Fruit fly (Drosophila melanogaster) whole organism, embryonic: Measurements from ENCODE around the gene CG13311.
A peak's percentile ranks its signal among the peaks of the same experiment; 100 is the strongest.

ENCODE experiments used
- Asciz ChIP-seq: fragments of 200-800 bp; sonication (Bioruptor generic); optimal IDR thresholded peaks from 2 replicates; lab custom pipeline; 2017; ENCODE audit warnings: missing biosample characterization, mild to moderate bottlenecking, missing genetic modification characterization, missing genetic modification reagents
- Atf-2 ChIP-seq: fragments of 200-800 bp; sonication (Bioruptor generic); optimal IDR thresholded peaks from 2 replicates; lab custom pipeline; 2016; ENCODE audit warnings: missing biosample characterization, missing genetic modification characterization
- Atf3 ChIP-seq: fragments of 200-800 bp; sonication (Bioruptor generic); optimal IDR thresholded peaks from 3 replicates; lab custom pipeline; 2016; ENCODE audit warnings: missing biosample characterization, missing genetic modification characterization
- Bgb ChIP-seq: fragments of 200-800 bp; sonication (Bioruptor generic); IDR thresholded peaks from 2 replicates; pipeline ENCODE4 v1.3.6; 2022; ENCODE audit warnings: missing biosample characterization, missing genetic modification characterization; ENCODE audit not compliant: partially characterized antibody
- CG11085 ChIP-seq: fragments of 200-800 bp; sonication (Bioruptor generic); IDR thresholded peaks from 2 replicates; pipeline ENCODE4 v1.3.6; 2022; ENCODE audit warnings: missing biosample characterization, missing genetic modification characterization
- CG13287 ChIP-seq: fragments of 200-800 bp; sonication (Bioruptor generic); IDR thresholded peaks from 2 replicates; pipeline ENCODE4 v1.3.6; 2022; ENCODE audit warnings: missing biosample characterization, missing genetic modification characterization; ENCODE audit not compliant: partially characterized antibody
- CG14667 ChIP-seq: fragments of 200-800 bp; sonication (Bioruptor generic); IDR thresholded peaks from 2 replicates; pipeline ENCODE4 v1.3.6; 2022; ENCODE audit warnings: missing biosample characterization, missing genetic modification characterization
- CG15696 ChIP-seq: fragments of 200-800 bp; sonication (Bioruptor generic); optimal IDR thresholded peaks from 2 replicates; lab custom pipeline; 2019; ENCODE audit warnings: missing biosample characterization, mild to moderate bottlenecking, missing genetic modification characterization, moderate library complexity
- CG17186 ChIP-seq: fragments of 200-800 bp; sonication (Bioruptor generic); optimal IDR thresholded peaks from 3 replicates; lab custom pipeline; 2017; ENCODE audit warnings: missing biosample characterization, missing genetic modification reagents, missing genetic modification characterization
- CG17802 ChIP-seq: fragments of 200-800 bp; sonication (Bioruptor generic); optimal IDR thresholded peaks from 2 replicates; lab custom pipeline; 2018; ENCODE audit warnings: missing biosample characterization, mild to moderate bottlenecking, missing genetic modification characterization, moderate library complexity
- CG18599 ChIP-seq: fragments of 200-800 bp; sonication (Bioruptor generic); optimal IDR thresholded peaks from 3 replicates; lab custom pipeline; 2017; ENCODE audit warnings: missing biosample characterization, missing genetic modification characterization, mild to moderate bottlenecking, moderate library complexity, missing genetic modification reagents
- CG2116 ChIP-seq: fragments of 200-800 bp; sonication (Bioruptor generic); optimal IDR thresholded peaks from 3 replicates; lab custom pipeline; 2018; ENCODE audit warnings: missing biosample characterization, mild to moderate bottlenecking, missing genetic modification characterization
- CG30403 ChIP-seq: fragments of 200-800 bp; sonication (Bioruptor generic); optimal IDR thresholded peaks from 3 replicates; lab custom pipeline; 2016; ENCODE audit warnings: missing biosample characterization, missing genetic modification characterization
- CG3281 ChIP-seq: fragments of 200-800 bp; sonication (Bioruptor generic); optimal IDR thresholded peaks from 3 replicates; lab custom pipeline; 2017; ENCODE audit warnings: missing biosample characterization, mild to moderate bottlenecking, missing genetic modification characterization
- CG4328 ChIP-seq: fragments of 200-800 bp; sonication (Bioruptor generic); optimal IDR thresholded peaks from 3 replicates; lab custom pipeline; 2017; ENCODE audit warnings: missing biosample characterization, missing genetic modification reagents, missing genetic modification characterization
- CG4707 ChIP-seq: fragments of 200-800 bp; sonication (Bioruptor generic); optimal IDR thresholded peaks from 2 replicates; lab custom pipeline; 2018; ENCODE audit warnings: missing biosample characterization, mild to moderate bottlenecking, missing genetic modification characterization, moderate library complexity
- CG6654 ChIP-seq: fragments of 200-800 bp; sonication (Bioruptor generic); optimal IDR thresholded peaks from 2 replicates; lab custom pipeline; 2017; ENCODE audit warnings: missing biosample characterization, mild to moderate bottlenecking, missing genetic modification characterization
- CG6813 ChIP-seq: fragments of 200-800 bp; sonication (Bioruptor generic); optimal IDR thresholded peaks from 2 replicates; lab custom pipeline; 2017; ENCODE audit warnings: missing biosample characterization, missing genetic modification characterization, mild to moderate bottlenecking, moderate library complexity, missing genetic modification reagents
- CG7357 ChIP-seq: fragments of 200-800 bp; sonication (Bioruptor generic); IDR thresholded peaks from 3 replicates; pipeline ENCODE4 v1.3.6; 2022; ENCODE audit warnings: missing biosample characterization, missing genetic modification characterization
- CG7372 ChIP-seq: fragments of 200-800 bp; sonication (Bioruptor generic); IDR thresholded peaks from 2 replicates; pipeline ENCODE4 v1.3.6; 2022; ENCODE audit warnings: missing biosample characterization, missing genetic modification characterization
- CG7928 ChIP-seq: fragments of 200-800 bp; sonication (Bioruptor generic); optimal IDR thresholded peaks from 2 replicates; lab custom pipeline; 2017; ENCODE audit warnings: missing biosample characterization, mild to moderate bottlenecking, missing genetic modification characterization
- Chrac-16 ChIP-seq: fragments of 200-800 bp; sonication (Bioruptor generic); optimal IDR thresholded peaks from 3 replicates; lab custom pipeline; 2016; ENCODE audit warnings: missing biosample characterization, missing genetic modification characterization
- Drgx ChIP-seq: fragments of 200-800 bp; sonication (Bioruptor generic); IDR thresholded peaks from 2 replicates; pipeline ENCODE4 v1.3.6; 2022; ENCODE audit warnings: missing biosample characterization, missing genetic modification characterization
- H2.0 ChIP-seq: fragments of 200-800 bp; sonication (Bioruptor generic); IDR thresholded peaks from 2 replicates; pipeline ENCODE4 v1.3.6; 2022; ENCODE audit warnings: missing biosample characterization, missing genetic modification characterization
- HLHmδ ChIP-seq: fragments of 200-800 bp; sonication (Bioruptor generic); optimal IDR thresholded peaks from 2 replicates; lab custom pipeline; 2018; ENCODE audit warnings: missing biosample characterization, mild to moderate bottlenecking, missing genetic modification characterization, moderate library complexity
- HmgD ChIP-seq: fragments of 200-800 bp; sonication (Bioruptor generic); optimal IDR thresholded peaks from 3 replicates; lab custom pipeline; 2016; ENCODE audit warnings: missing biosample characterization, missing genetic modification characterization
- Hsf ChIP-seq: fragments of 200-800 bp; sonication (Bioruptor generic); optimal IDR thresholded peaks from 3 replicates; lab custom pipeline; 2016; ENCODE audit warnings: missing biosample characterization, missing genetic modification characterization
- Lim3 ChIP-seq: fragments of 200-800 bp; sonication (Bioruptor generic); IDR thresholded peaks from 2 replicates; pipeline ENCODE4 v1.3.6; 2022; ENCODE audit warnings: missing biosample characterization, missing genetic modification characterization
- Mrtf ChIP-seq: fragments of 200-800 bp; sonication (Bioruptor generic); IDR thresholded peaks from 3 replicates; pipeline ENCODE4 v1.3.6; 2022; ENCODE audit warnings: missing biosample characterization, missing genetic modification characterization
- Nf-YA ChIP-seq: fragments of 200-800 bp; sonication (Bioruptor generic); IDR thresholded peaks from 2 replicates; pipeline ENCODE4 v1.3.6; 2022; ENCODE audit warnings: missing biosample characterization, missing genetic modification characterization
- NfI ChIP-seq: fragments of 200-800 bp; sonication (Bioruptor generic); optimal IDR thresholded peaks from 3 replicates; lab custom pipeline; 2018; ENCODE audit warnings: missing biosample characterization, mild to moderate bottlenecking, missing genetic modification characterization, moderate library complexity
- ac ChIP-seq: fragments of 200-800 bp; sonication (Bioruptor generic); optimal IDR thresholded peaks from 3 replicates; lab custom pipeline; 2017; ENCODE audit warnings: missing biosample characterization, mild to moderate bottlenecking, missing genetic modification characterization
- ase ChIP-seq: fragments of 200-800 bp; sonication (Bioruptor generic); IDR thresholded peaks from 3 replicates; pipeline ENCODE4 v1.3.6; 2022; ENCODE audit warnings: missing biosample characterization, missing genetic modification characterization
- chm ChIP-seq: fragments of 200-800 bp; sonication (Bioruptor generic); IDR thresholded peaks from 2 replicates; pipeline ENCODE4 v1.3.6; 2022; ENCODE audit warnings: missing biosample characterization, missing genetic modification characterization
- dpn ChIP-seq, 2 experiments: fragments of 200-800 bp; sonication (Bioruptor generic); optimal IDR thresholded peaks; 3 replicates each; lab custom pipeline; 2016; ENCODE audit warnings: missing biosample characterization in 2 of 2, missing genetic modification characterization in 2 of 2
- exex ChIP-seq: fragments of 200-800 bp; sonication (Bioruptor generic); optimal IDR thresholded peaks from 4 replicates; lab custom pipeline; 2018; ENCODE audit warnings: missing biosample characterization, mild to moderate bottlenecking, missing genetic modification characterization, moderate library complexity
- h ChIP-seq: fragments of >200 bp; optimal IDR thresholded peaks from 2 replicates; lab custom pipeline; 2017
- ham ChIP-seq: fragments of 200-800 bp; sonication (Bioruptor generic); IDR thresholded peaks from 2 replicates; pipeline ENCODE4 v1.3.6; 2022; ENCODE audit warnings: missing biosample characterization, missing genetic modification characterization
- insv ChIP-seq, 2 experiments: fragments of 200-800 bp; sonication (Bioruptor generic); optimal IDR thresholded peaks; 3 replicates each; lab custom pipeline; 2016 to 2018; ENCODE audit warnings: missing biosample characterization in 2 of 2, missing genetic modification characterization in 2 of 2
- lab ChIP-seq: fragments of 200-800 bp; sonication (Bioruptor generic); optimal IDR thresholded peaks from 3 replicates; lab custom pipeline; 2017; ENCODE audit warnings: missing biosample characterization, missing genetic modification characterization, mild to moderate bottlenecking, moderate library complexity, missing genetic modification reagents
- oc ChIP-seq: fragments of 200-800 bp; sonication (Bioruptor generic); optimal IDR thresholded peaks from 2 replicates; lab custom pipeline; 2018; ENCODE audit warnings: missing biosample characterization, mild to moderate bottlenecking, missing genetic modification characterization, moderate library complexity
- sens-2 ChIP-seq: fragments of 200-800 bp; sonication (Bioruptor generic); IDR thresholded peaks from 2 replicates; pipeline ENCODE4 v1.3.6; 2022; ENCODE audit warnings: missing biosample characterization, missing genetic modification characterization
- seq ChIP-seq: fragments of 200-800 bp; sonication (Bioruptor generic); IDR thresholded peaks from 2 replicates; pipeline ENCODE4 v1.3.6; 2022; ENCODE audit warnings: missing biosample characterization, missing genetic modification characterization
- sim ChIP-seq: fragments of 200-800 bp; sonication (Bioruptor generic); IDR thresholded peaks from 2 replicates; pipeline ENCODE4 v1.3.6; 2022; ENCODE audit warnings: missing biosample characterization, missing genetic modification characterization
- sisA ChIP-seq: fragments of 200-800 bp; sonication (Bioruptor generic); IDR thresholded peaks from 2 replicates; pipeline ENCODE4 v1.3.6; 2022; ENCODE audit warnings: missing biosample characterization, missing genetic modification characterization
- sqz ChIP-seq: fragments of 200-800 bp; sonication (Bioruptor generic); optimal IDR thresholded peaks from 3 replicates; lab custom pipeline; 2018; ENCODE audit warnings: missing biosample characterization, mild to moderate bottlenecking, missing genetic modification characterization
- tx ChIP-seq: fragments of 200-800 bp; sonication (Bioruptor generic); optimal IDR thresholded peaks from 2 replicates; lab custom pipeline; 2016; ENCODE audit warnings: missing biosample characterization, missing genetic modification characterization
- wek ChIP-seq: fragments of 200-800 bp; sonication (Bioruptor generic); optimal IDR thresholded peaks from 3 replicates; lab custom pipeline; 2018; ENCODE audit warnings: missing biosample characterization, mild to moderate bottlenecking, missing genetic modification characterization, moderate library complexity
- zf30C ChIP-seq: fragments of 200-800 bp; sonication (Bioruptor generic); optimal IDR thresholded peaks from 3 replicates; lab custom pipeline; 2018; ENCODE audit warnings: missing biosample characterization, mild to moderate bottlenecking, missing genetic modification characterization

Gene CG13311

DNA sequence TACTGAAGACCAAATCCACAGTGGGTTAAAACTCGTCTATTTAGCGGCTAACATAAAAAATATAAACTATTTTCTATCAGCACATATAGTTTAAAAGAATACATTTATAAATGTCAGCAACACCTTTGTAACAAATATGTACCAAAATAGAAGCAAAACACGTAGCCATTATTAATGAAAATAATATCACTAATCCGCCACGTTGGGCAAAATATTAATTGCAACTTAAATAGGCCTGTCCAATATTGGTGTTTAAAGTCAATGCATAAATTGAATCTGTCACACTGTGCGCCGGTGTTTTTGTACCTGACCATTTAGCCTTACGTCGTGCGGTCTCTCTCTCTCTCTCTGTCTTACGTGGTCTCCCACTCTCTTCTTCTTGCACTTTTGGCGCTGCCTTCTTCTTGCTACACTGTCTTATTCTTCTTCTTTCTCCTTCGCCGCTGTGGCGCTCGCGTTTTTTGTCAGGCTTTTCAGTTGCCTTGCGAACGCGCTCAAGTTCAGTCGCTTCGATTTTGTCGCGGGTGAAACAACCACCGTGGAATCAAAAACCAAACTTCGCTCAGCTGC lies 35.9 kb downstream of the CG13311 start (continued):
- TF ChIP-seq CG6813 (GFP tag; lab: Kevin White, UChicago) (peak; percentile 76), zf30C (GFP tag; lab: Kevin White, UChicago) (no peak), HmgD (GFP tag; lab: Kevin White, UChicago) (peak; percentile 82), sqz (GFP tag; lab: Kevin White, UChicago) (peak; percentile 86), CG7357 (GFP tag; lab: Robert Waterston, UW) (peak; percentile 96), Asciz (GFP tag; lab: Kevin White, UChicago) (peak; percentile 96), Hsf (peak; percentile 99), CG3281 (GFP tag; lab: Kevin White, UChicago) (peak; percentile 98), lab (GFP tag; lab: Kevin White, UChicago) (peak; percentile 98), CG30403 (GFP tag; lab: Kevin White, UChicago) (peak; percentile 99), CG14667 (GFP tag; lab: Robert Waterston, UW) (peak; percentile 96), NfI (GFP tag; lab: Kevin White, UChicago) (peak; percentile 99), oc (tag; lab: Kevin White, UChicago) (peak; percentile 96), CG7928 (GFP tag; lab: Kevin White, UChicago) (peak; percentile 77), Bgb (peak; percentile 47), sens-2 (peak; percentile 90), insv (GFP tag; optimal IDR thresholded peaks at IDR 0.05; lab: Kevin White, UChicago) (peak; percentile 51 to 78), Chrac-16 (GFP tag; lab: Kevin White, UChicago) (peak; percentile 99), ac (GFP tag; lab: Kevin White, UChicago) (peak; percentile 79), CG17186 (GFP tag; lab: Kevin White, UChicago) (peak; percentile 92), CG2116 (GFP tag; lab: Kevin White, UChicago) (peak; percentile 82), Mrtf (GFP tag; lab: Robert Waterston, UW) (peak; percentile 97), ham (peak; percentile 93), CG4328 (GFP tag; lab: Kevin White, UChicago) (peak; percentile 96)

DNA sequence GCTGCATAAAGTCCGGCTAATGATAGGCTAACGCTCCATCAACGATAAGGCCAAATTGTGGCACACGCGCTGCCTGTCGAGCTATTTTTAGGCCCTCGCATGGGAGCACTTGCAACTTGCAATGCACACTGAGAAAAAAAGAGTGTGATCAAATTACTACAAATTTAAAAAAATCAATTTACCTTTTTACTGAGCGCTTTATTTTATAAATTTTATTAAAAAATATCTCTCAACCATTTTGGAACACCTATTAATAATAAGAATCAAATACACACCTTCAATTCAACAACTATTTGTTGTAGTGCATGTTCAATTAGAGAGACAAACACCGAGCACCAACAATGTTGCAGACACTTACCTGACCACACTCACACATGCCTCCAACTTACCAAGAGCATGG lies 36.5 kb downstream of the CG13311 start:
- no peak for TF ChIP-seq Atf3 (GFP tag; lab: Kevin White, UChicago)
- no peak for TF ChIP-seq CG4707 (GFP tag; lab: Kevin White, UChicago)
- TF ChIP-seq lab (GFP tag; lab: Kevin White, UChicago): no peak
- peak; percentile 97 for TF ChIP-seq Drgx (GFP tag; lab: Robert Waterston, UW)
- TF ChIP-seq Lim3: peak; percentile 42
- TF ChIP-seq seq (GFP tag; lab: Robert Waterston, UW): peak; percentile 9
- peak; percentile 31; the same call in 2 of the 3 replicates for TF ChIP-seq ase (GFP tag; lab: Robert Waterston, UW)
- peak; percentile 19; the same call in 1 of the 2 replicates for TF ChIP-seq Nf-YA (GFP tag; lab: Robert Waterston, UW)
- TF ChIP-seq CG17802 (tag; lab: Kevin White, UChicago): peak; percentile 5
- TF ChIP-seq exex: no peak
- no peak for TF ChIP-seq tx (GFP tag; lab: Kevin White, UChicago)
- no peak for TF ChIP-seq dpn (GFP tag; optimal IDR thresholded peaks at IDR 0.05; lab: Kevin White, UChicago)
- no peak for TF ChIP-seq CG6654 (GFP tag; lab: Kevin White, UChicago)
- TF ChIP-seq CG13287: no peak
- no peak for TF ChIP-seq Atf-2 (GFP tag; lab: Kevin White, UChicago)
- 0 out of 2 replicates have a peak, but pooled peaks have one; percentile 5 for TF ChIP-seq CG7372 (GFP tag; lab: Robert Waterston, UW)
- TF ChIP-seq h (lab: Kevin White, UChicago): no peak
- TF ChIP-seq sqz (GFP tag; lab: Kevin White, UChicago): no peak
- TF ChIP-seq chm (GFP tag; lab: Robert Waterston, UW): peak; percentile 5; the same call in 1 of the 2 replicates
- TF ChIP-seq wek (GFP tag; lab: Kevin White, UChicago): no peak
- TF ChIP-seq CG18599 (GFP tag; lab: Kevin White, UChicago): no peak
- peak; percentile 72; the same call in 1 of the 2 replicates for TF ChIP-seq sim
- no peak for TF ChIP-seq HLHmδ (GFP tag; lab: Kevin White, UChicago)
- peak; percentile 74 for TF ChIP-seq H2.0
- peak; percentile 11; the same call in 1 of the 2 replicates for TF ChIP-seq CG11085 (GFP tag; lab: Robert Waterston, UW)
- peak; percentile 21; the same call in 1 of the 2 replicates for TF ChIP-seq CG14667 (GFP tag; lab: Robert Waterston, UW)
- TF ChIP-seq sisA (GFP tag; lab: Robert Waterston, UW): peak; percentile 21; the same call in 1 of the 2 replicates
- peak; percentile 45 for TF ChIP-seq CG15696
